Worm (Caenorhabditis elegans) whole organism, L4/young adult: ENCODE measurements around the gene srt-18.

ENCODE experiments used
- W03F9.2 ChIP-seq: fragments of 150-350 bp; optimal IDR thresholded peaks from 2 replicates; lab custom pipeline; 2014; ENCODE audit warnings: missing biosample characterization, missing genetic modification characterization
- him-1 ChIP-seq: sonication (generic microtip); optimal IDR thresholded peaks from 2 replicates; lab custom pipeline; 2016; ENCODE audit warnings: missing genotype, missing genetic modification reagents, missing genetic modification characterization, missing compliant biosample characterization

ce11 chrV:9047555-9048049 is 32.2 kb upstream of the srt-18 start, which contains the start of gene C25E10.17:
- TF ChIP-seq W03F9.2 (tag; lab: Kevin White, UChicago) (no peak), him-1 (tag; lab: Kevin White, UChicago) (no peak)
